Fruit fly (Drosophila melanogaster): ENCODE measurements around the gene mus201.

- TF ChIP-seq gl (tag; optimal IDR thresholded peaks at IDR 0.05), result no peak
- TF ChIP-seq EcR (GFP tag; optimal IDR thresholded peaks at IDR 0.05), result no peak
- no peak for TF ChIP-seq D1 (tag; optimal IDR thresholded peaks at IDR 0.05)
- no peak for TF ChIP-seq CG9948 (tag; optimal IDR thresholded peaks at IDR 0.05)
Observed at dm6 chr2L:8488735-8489134, 50.8 kb downstream of the mus201 start, which contains the start of gene CG13088.

Data from whole organism, pupa.